Worm (Caenorhabditis elegans) whole organism, midembryonic: Measurements from ENCODE around the gene bcl-7.

ENCODE experiments used
- cog-1 ChIP-seq: sonication (generic microtip); optimal IDR thresholded peaks from 2 replicates; lab custom pipeline; 2016; ENCODE audit warnings: missing genetic modification characterization, missing compliant biosample characterization
- flt-1 ChIP-seq: fragments of 200-800 bp; sonication (Bioruptor generic); IDR thresholded peaks from 2 replicates; pipeline ENCODE4 v1.3.6; 2022; ENCODE audit warnings: missing genetic modification characterization, missing compliant biosample characterization
- tab-1 ChIP-seq: fragments of 200-800 bp; sonication (Bioruptor generic); IDR thresholded peaks from 2 replicates; pipeline ENCODE4 v1.3.6; 2022; ENCODE audit warnings: missing genetic modification characterization, missing compliant biosample characterization
- ztf-23 ChIP-seq: fragments of 200-800 bp; sonication (Bioruptor generic); IDR thresholded peaks from 2 replicates; pipeline ENCODE4 v1.3.6; 2022; ENCODE audit warnings: missing genetic modification reagents, missing genetic modification characterization, missing compliant biosample characterization

ce11 chrIII:5948986-5949385, 23.1 kb downstream of the bcl-7 start:
- TF ChIP-seq cog-1 (tag; lab: Kevin White, UChicago) (no peak), tab-1 (GFP tag; lab: Robert Waterston, UW) (no peak), flt-1 (GFP tag; lab: Robert Waterston, UW) (no peak), ztf-23 (GFP tag; lab: Robert Waterston, UW) (no peak)
